Fruit fly (Drosophila melanogaster): Measurements from ENCODE around the gene Pus7.

DNA sequence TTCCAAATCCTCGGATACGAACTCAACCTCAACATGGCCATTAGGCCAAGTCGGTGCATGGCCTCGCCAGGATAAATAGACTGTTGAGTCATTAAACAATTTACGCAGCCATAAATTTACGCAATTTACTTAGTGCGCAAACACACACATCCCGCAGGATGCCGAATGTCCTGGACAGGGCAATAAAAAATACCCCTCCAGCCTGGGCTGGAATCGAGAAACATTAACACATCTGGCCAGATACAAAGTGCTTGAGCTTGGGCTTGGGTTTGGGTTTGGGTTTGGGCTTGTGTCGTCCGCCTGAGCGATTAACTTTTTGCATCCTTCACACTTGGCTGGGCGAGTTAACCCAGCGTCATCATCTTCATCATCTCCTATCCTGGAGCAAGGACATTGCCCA lies 31.9 kb downstream of the Pus7 start:
- no peak for TF ChIP-seq CG6689 (GFP tag; IDR thresholded peaks at IDR 0.05)
- TF ChIP-seq CG11504 (tag; optimal IDR thresholded peaks at IDR 0.05), result no peak
- TF ChIP-seq CrebB (tag; optimal IDR thresholded peaks at IDR 0.05), result no peak

All from whole organism, embryonic.